Fruit fly (Drosophila melanogaster) whole organism: Measurements from ENCODE around the gene Apc2.

Experiments used
- CG8478 ChIP-seq: fragments of >200 bp; optimal IDR thresholded peaks from 2 replicates; lab custom pipeline; 2018; ENCODE audit warnings: inconsistent platforms
- Dll ChIP-seq: fragments of >200 bp; optimal IDR thresholded peaks from 2 replicates; lab custom pipeline; 2017
- EcR ChIP-seq, 2 experiments: fragments of >200 bp; optimal IDR thresholded peaks; 2 replicates each; lab custom pipeline; 2017; ENCODE audit warnings: missing biosample characterization in 2 of 2, missing genetic modification characterization in 2 of 2, missing genetic modification reagents in 2 of 2
- pan ChIP-seq: fragments of >200 bp; optimal IDR thresholded peaks from 2 replicates; lab custom pipeline; 2017
- psq ChIP-seq: fragments of >200 bp; optimal IDR thresholded peaks from 2 replicates; lab custom pipeline; 2017
- usp ChIP-seq: fragments of >200 bp; optimal IDR thresholded peaks from 2 replicates; lab custom pipeline; 2017; ENCODE audit warnings: missing biosample characterization, missing genetic modification characterization, mixed read lengths

- TF ChIP-seq usp (GFP tag; lab: Kevin White, UChicago) (no peak), psq (lab: Kevin White, UChicago) (no peak), EcR (GFP tag; optimal IDR thresholded peaks at IDR 0.05; lab: Kevin White, UChicago) (no peak), pan (lab: Kevin White, UChicago) (no peak), CG8478 (lab: Kevin White, UChicago) (no peak), Dll (no peak)
Measured at dm6 chr3R:24203426-24203825, 39.7 kb downstream of the Apc2 start.
